ENCODE assay signal across 3 fruit fly cellular contexts in genomic region chr3R:21874982-21875466, dm6.
TF ChIP-seq lines count a peak whose summit lies in the region.

Gene CG6656 (plus strand): TSS chr3R:21875293.

TF ChIP-seq in whole organism, adult, 20 proteins besides CTCF, POLR2A, EP300 and RAD21 (continued from another document):
- peak; percentile 90 for TF ChIP-seq Mnt (GFP tag; optimal IDR thresholded peaks at IDR 0.05; lab: Kevin White, UChicago)
- TF ChIP-seq kay (GFP tag; lab: Kevin White, UChicago; ENCODE audit: borderline replicate concordance): no peak
TF ChIP-seq in whole organism, adult: peak in this region for 9.

TF ChIP-seq in whole organism, embryonic, 481 proteins besides CTCF, POLR2A, EP300 and RAD21 (continued from another document and continues in another):
- TF ChIP-seq Hey (tag; optimal IDR thresholded peaks at IDR 0.05; lab: Kevin White, UChicago): no peak
- TF ChIP-seq ro (GFP tag; IDR thresholded peaks at IDR 0.05; lab: Robert Waterston, UW): no peak
- peak; percentile 8 for TF ChIP-seq MTF-1 (GFP tag; optimal IDR thresholded peaks at IDR 0.05; lab: Kevin White, UChicago; ENCODE audit: borderline replicate concordance)
- TF ChIP-seq pfk (GFP tag; optimal IDR thresholded peaks at IDR 0.05; lab: Kevin White, UChicago): no peak
- TF ChIP-seq CG1529 (GFP tag; optimal IDR thresholded peaks at IDR 0.05; lab: Kevin White, UChicago): no peak
- no peak for TF ChIP-seq CG8089 (GFP tag; optimal IDR thresholded peaks at IDR 0.05; lab: Kevin White, UChicago)
- peak; percentile 70; the same call in 2 of the 3 replicates for TF ChIP-seq sr (GFP tag; IDR thresholded peaks at IDR 0.05; lab: Robert Waterston, UW)
- peak; percentile 81 for TF ChIP-seq Med (GFP tag; lab: Kevin White, UChicago)
- TF ChIP-seq D19B (GFP tag; optimal IDR thresholded peaks at IDR 0.05; lab: Kevin White, UChicago): peak; percentile 95
- TF ChIP-seq BEAF-32 (GFP tag; optimal IDR thresholded peaks at IDR 0.05; lab: Kevin White, UChicago): no peak
- TF ChIP-seq ftz-f1 (GFP tag; optimal IDR thresholded peaks at IDR 0.05; lab: Kevin White, UChicago): peak; percentile 34
- TF ChIP-seq az2 (GFP tag; optimal IDR thresholded peaks at IDR 0.05; lab: Kevin White, UChicago): no peak
- TF ChIP-seq en (GFP tag; optimal IDR thresholded peaks at IDR 0.05; lab: Kevin White, UChicago): no peak
- TF ChIP-seq Nf-YA (GFP tag; IDR thresholded peaks at IDR 0.05; lab: Robert Waterston, UW): no peak
- no peak for TF ChIP-seq sqz (GFP tag; optimal IDR thresholded peaks at IDR 0.05; lab: Kevin White, UChicago)
- no peak for TF ChIP-seq crc (GFP tag; optimal IDR thresholded peaks at IDR 0.05; lab: Kevin White, UChicago)
- TF ChIP-seq dysf (GFP tag; IDR thresholded peaks at IDR 0.05; lab: Robert Waterston, UW): no peak
- peak; percentile 84 for TF ChIP-seq CG10321 (GFP tag; IDR thresholded peaks at IDR 0.05; lab: Robert Waterston, UW)
- TF ChIP-seq hbn (GFP tag; IDR thresholded peaks at IDR 0.05; lab: Robert Waterston, UW; ENCODE audit: partially characterized antibody): no peak
- TF ChIP-seq tap (tag; optimal IDR thresholded peaks at IDR 0.05; lab: Kevin White, UChicago): no peak
- no peak for TF ChIP-seq wek (GFP tag; optimal IDR thresholded peaks at IDR 0.05; lab: Kevin White, UChicago)
- TF ChIP-seq CG31388 (GFP tag; optimal IDR thresholded peaks at IDR 0.05; lab: Kevin White, UChicago): no peak
- no peak for TF ChIP-seq CG14667 (GFP tag; IDR thresholded peaks at IDR 0.05; lab: Robert Waterston, UW)
- no peak for TF ChIP-seq org-1 (GFP tag; optimal IDR thresholded peaks at IDR 0.05; lab: Kevin White, UChicago)
- no peak for TF ChIP-seq CG8388 (GFP tag; optimal IDR thresholded peaks at IDR 0.05; lab: Kevin White, UChicago)
- no peak for TF ChIP-seq ATbp (GFP tag; optimal IDR thresholded peaks at IDR 0.05; lab: Kevin White, UChicago)
- no peak for TF ChIP-seq Lim3 (GFP tag; IDR thresholded peaks at IDR 0.05; lab: Robert Waterston, UW)
- no peak for TF ChIP-seq corto (GFP tag; optimal IDR thresholded peaks at IDR 0.05; lab: Kevin White, UChicago)
- no peak for TF ChIP-seq lab (GFP tag; optimal IDR thresholded peaks at IDR 0.05; lab: Kevin White, UChicago)
- TF ChIP-seq CG3847 (GFP tag; IDR thresholded peaks at IDR 0.05; lab: Robert Waterston, UW): no peak
- TF ChIP-seq CG34422 (GFP tag; IDR thresholded peaks at IDR 0.05; lab: Robert Waterston, UW): no peak
- peak in 1 of 2 experiments; percentile 1 for TF ChIP-seq bsh (GFP tag; optimal IDR thresholded peaks at IDR 0.05; lab: Kevin White, UChicago)
- no peak for TF ChIP-seq gcm2 (GFP tag; optimal IDR thresholded peaks at IDR 0.05; lab: Kevin White, UChicago)
- TF ChIP-seq CG7786 (GFP tag; optimal IDR thresholded peaks at IDR 0.05; lab: Kevin White, UChicago): no peak
- no peak for TF ChIP-seq Tbp (GFP tag; optimal IDR thresholded peaks at IDR 0.05; lab: Kevin White, UChicago)
- TF ChIP-seq emc (GFP tag; optimal IDR thresholded peaks at IDR 0.05; lab: Kevin White, UChicago): no peak
- TF ChIP-seq CG11085 (GFP tag; IDR thresholded peaks at IDR 0.05; lab: Robert Waterston, UW): no peak
- TF ChIP-seq oc (tag; optimal IDR thresholded peaks at IDR 0.05; lab: Kevin White, UChicago): peak; percentile 21
- TF ChIP-seq CG10267 (tag; optimal IDR thresholded peaks at IDR 0.05; lab: Kevin White, UChicago): peak; percentile 6
- peak; percentile 67 for TF ChIP-seq CG7745 (tag; optimal IDR thresholded peaks at IDR 0.05; lab: Kevin White, UChicago)
- peak; percentile 49 for TF ChIP-seq Rfx (GFP tag; IDR thresholded peaks at IDR 0.05; lab: Robert Waterston, UW)
- no peak for TF ChIP-seq CG2199 (GFP tag; IDR thresholded peaks at IDR 0.05; lab: Robert Waterston, UW)
- TF ChIP-seq CG10366 (GFP tag; IDR thresholded peaks at IDR 0.05; lab: Robert Waterston, UW): no peak
- TF ChIP-seq CG15073 (GFP tag; optimal IDR thresholded peaks at IDR 0.05; lab: Kevin White, UChicago): no peak
- TF ChIP-seq CG13624 (GFP tag; optimal IDR thresholded peaks at IDR 0.05; lab: Kevin White, UChicago): no peak
- TF ChIP-seq Opbp (GFP tag; IDR thresholded peaks at IDR 0.05; lab: Robert Waterston, UW; ENCODE audit: partially characterized antibody): no peak
- peak; percentile 2 for TF ChIP-seq CG16863 (GFP tag; optimal IDR thresholded peaks at IDR 0.05; lab: Kevin White, UChicago)
- no peak for TF ChIP-seq CG7839 (tag; optimal IDR thresholded peaks at IDR 0.05; lab: Kevin White, UChicago)
- TF ChIP-seq Atf3 (GFP tag; optimal IDR thresholded peaks at IDR 0.05; lab: Kevin White, UChicago): no peak
- TF ChIP-seq schlank (tag; optimal IDR thresholded peaks at IDR 0.05; lab: Kevin White, UChicago): no peak
- TF ChIP-seq CG1024 (GFP tag; IDR thresholded peaks at IDR 0.05; lab: Robert Waterston, UW): no peak
- no peak for TF ChIP-seq ttk (GFP tag; IDR thresholded peaks at IDR 0.05; lab: Robert Waterston, UW)
- TF ChIP-seq CG2875 (GFP tag; optimal IDR thresholded peaks at IDR 0.05; lab: Kevin White, UChicago): no peak
- no peak for TF ChIP-seq HHEX (GFP tag; optimal IDR thresholded peaks at IDR 0.05; lab: Kevin White, UChicago)
- no peak for TF ChIP-seq dan (GFP tag; IDR thresholded peaks at IDR 0.05; lab: Robert Waterston, UW)
- TF ChIP-seq slp2 (GFP tag; optimal IDR thresholded peaks at IDR 0.05; lab: Kevin White, UChicago): no peak
- no peak for TF ChIP-seq h (optimal IDR thresholded peaks at IDR 0.05; lab: Kevin White, UChicago)
- peak; percentile 79 for TF ChIP-seq sens (GFP tag; lab: Kevin White, UChicago)
- TF ChIP-seq Fer3 (tag; optimal IDR thresholded peaks at IDR 0.05; lab: Kevin White, UChicago): no peak
- TF ChIP-seq bbx (GFP tag; IDR thresholded peaks at IDR 0.05; lab: Robert Waterston, UW; ENCODE audit: partially characterized antibody): no peak
- 0 out of 4 replicates have a peak, but pooled peaks have one; percentile 43 for TF ChIP-seq chinmo (GFP tag; IDR thresholded peaks at IDR 0.05; lab: Robert Waterston, UW; ENCODE audit: partially characterized antibody)
- TF ChIP-seq Hr3 (GFP tag; optimal IDR thresholded peaks at IDR 0.05; lab: Kevin White, UChicago): no peak
- no peak for TF ChIP-seq Antp (GFP tag; optimal IDR thresholded peaks at IDR 0.05; lab: Kevin White, UChicago)
- 0 out of 2 replicates have a peak, but pooled peaks have one; percentile 19 for TF ChIP-seq CG9932 (GFP tag; IDR thresholded peaks at IDR 0.05; lab: Robert Waterston, UW)
- TF ChIP-seq CG6791 (GFP tag; IDR thresholded peaks at IDR 0.05; lab: Robert Waterston, UW; ENCODE audit: partially characterized antibody): no peak
- no peak for TF ChIP-seq HmgZ (tag; optimal IDR thresholded peaks at IDR 0.05; lab: Kevin White, UChicago)
- TF ChIP-seq CG5180 (GFP tag; optimal IDR thresholded peaks at IDR 0.05; lab: Kevin White, UChicago): no peak

TF ChIP-seq in whole organism, prepupa, 60 proteins besides CTCF, POLR2A, EP300 and RAD21 (continued from another document):
- TF ChIP-seq esn (GFP tag; optimal IDR thresholded peaks at IDR 0.05; lab: Kevin White, UChicago): peak; percentile 26
- no peak for TF ChIP-seq Hr4 (GFP tag; optimal IDR thresholded peaks at IDR 0.05; lab: Kevin White, UChicago)
- no peak for TF ChIP-seq OdsH (GFP tag; optimal IDR thresholded peaks at IDR 0.05; lab: Kevin White, UChicago)
- TF ChIP-seq CG8319 (GFP tag; optimal IDR thresholded peaks at IDR 0.05; lab: Kevin White, UChicago): no peak
- no peak for TF ChIP-seq CG34406 (GFP tag; optimal IDR thresholded peaks at IDR 0.05; lab: Kevin White, UChicago)
- TF ChIP-seq Hr38 (GFP tag; optimal IDR thresholded peaks at IDR 0.05; lab: Kevin White, UChicago): no peak
- no peak for TF ChIP-seq acj6 (GFP tag; optimal IDR thresholded peaks at IDR 0.05; lab: Kevin White, UChicago)
- peak; percentile 83 for TF ChIP-seq vri (GFP tag; optimal IDR thresholded peaks at IDR 0.05; lab: Kevin White, UChicago)
- peak; percentile 33; the same call in 1 of the 2 replicates for TF ChIP-seq CG11294 (GFP tag; IDR thresholded peaks at IDR 0.05; lab: Robert Waterston, UW)
- TF ChIP-seq Eip93F (GFP tag; optimal IDR thresholded peaks at IDR 0.05; lab: Kevin White, UChicago): no peak
- no peak for TF ChIP-seq Met (GFP tag; optimal IDR thresholded peaks at IDR 0.05; lab: Kevin White, UChicago)
- no peak for TF ChIP-seq dac (GFP tag; optimal IDR thresholded peaks at IDR 0.05; lab: Kevin White, UChicago)
- peak; percentile 42; the same call in 2 of the 3 replicates for TF ChIP-seq CG8119 (GFP tag; IDR thresholded peaks at IDR 0.05; lab: Robert Waterston, UW)
- peak; percentile 22 to 49 for TF ChIP-seq ss (GFP tag; optimal IDR thresholded peaks at IDR 0.05; lab: Kevin White, UChicago)
- no peak for TF ChIP-seq Ets21C (GFP tag; optimal IDR thresholded peaks at IDR 0.05; lab: Kevin White, UChicago)
- TF ChIP-seq CG9139 (GFP tag; optimal IDR thresholded peaks at IDR 0.05; lab: Kevin White, UChicago): peak; percentile 24
- TF ChIP-seq Blimp-1 (GFP tag; optimal IDR thresholded peaks at IDR 0.05; lab: Kevin White, UChicago): no peak
- TF ChIP-seq Sox15 (GFP tag; optimal IDR thresholded peaks at IDR 0.05; lab: Kevin White, UChicago): no peak
- peak; percentile 22 for TF ChIP-seq CG10669 (GFP tag; optimal IDR thresholded peaks at IDR 0.05; lab: Kevin White, UChicago)
- TF ChIP-seq Eip78C (GFP tag; lab: Kevin White, UChicago): peak; percentile 80
- TF ChIP-seq CG32006 (GFP tag; optimal IDR thresholded peaks at IDR 0.05; lab: Kevin White, UChicago): no peak
- peak; percentile 23 for TF ChIP-seq Sox14 (GFP tag; optimal IDR thresholded peaks at IDR 0.05; lab: Kevin White, UChicago)
- no peak for TF ChIP-seq Smox (GFP tag; optimal IDR thresholded peaks at IDR 0.05; lab: Kevin White, UChicago)
- TF ChIP-seq Gug (GFP tag; IDR thresholded peaks at IDR 0.05; lab: Robert Waterston, UW): no peak
- no peak for TF ChIP-seq CG6808 (GFP tag; optimal IDR thresholded peaks at IDR 0.05; lab: Kevin White, UChicago)
- TF ChIP-seq CG10631 (GFP tag; optimal IDR thresholded peaks at IDR 0.05; lab: Kevin White, UChicago): no peak
- peak; percentile 17 for TF ChIP-seq CG6792 (GFP tag; optimal IDR thresholded peaks at IDR 0.05; lab: Kevin White, UChicago)
- no peak for TF ChIP-seq spab (GFP tag; optimal IDR thresholded peaks at IDR 0.05; lab: Kevin White, UChicago)
- no peak for TF ChIP-seq CG31627 (GFP tag; optimal IDR thresholded peaks at IDR 0.05; lab: Kevin White, UChicago)
- no peak for TF ChIP-seq achi (GFP tag; optimal IDR thresholded peaks at IDR 0.05; lab: Kevin White, UChicago)
- no peak for TF ChIP-seq CG11902 (GFP tag; optimal IDR thresholded peaks at IDR 0.05; lab: Kevin White, UChicago)
- TF ChIP-seq Hr39 (GFP tag; optimal IDR thresholded peaks at IDR 0.05; lab: Kevin White, UChicago): no peak
- peak; percentile 37 for TF ChIP-seq CG3919 (GFP tag; optimal IDR thresholded peaks at IDR 0.05; lab: Kevin White, UChicago)
- no peak for TF ChIP-seq CG7368 (GFP tag; optimal IDR thresholded peaks at IDR 0.05; lab: Kevin White, UChicago)
- TF ChIP-seq CG11762 (GFP tag; optimal IDR thresholded peaks at IDR 0.05; lab: Kevin White, UChicago; ENCODE audit: insufficient read depth): no peak
- no peak for TF ChIP-seq cyc (GFP tag; optimal IDR thresholded peaks at IDR 0.05; lab: Kevin White, UChicago)
- TF ChIP-seq pdm3 (GFP tag; optimal IDR thresholded peaks at IDR 0.05; lab: Kevin White, UChicago): no peak
- TF ChIP-seq svp (GFP tag; lab: Kevin White, UChicago): peak; percentile 58
- TF ChIP-seq CG16779 (tag; optimal IDR thresholded peaks at IDR 0.05; lab: Kevin White, UChicago): peak; percentile 5
- TF ChIP-seq CG8632 (GFP tag; optimal IDR thresholded peaks at IDR 0.05; lab: Kevin White, UChicago): no peak
- peak; percentile 76; the same call in 2 of the 3 replicates for TF ChIP-seq CG6163 (GFP tag; IDR thresholded peaks at IDR 0.05; lab: Robert Waterston, UW)
